Worm (Caenorhabditis elegans) whole organism, L4/young adult: ENCODE results near the gene C37H5.5.

Source experiments
- W03F9.2 ChIP-seq: fragments of 150-350 bp; optimal IDR thresholded peaks from 2 replicates; lab custom pipeline; 2014; ENCODE audit warnings: missing biosample characterization, missing genetic modification characterization
- dao-5 ChIP-seq: sonication (generic microtip); optimal IDR thresholded peaks from 2 replicates; lab custom pipeline; 2016; ENCODE audit warnings: missing genotype, missing genetic modification characterization, moderate library complexity, missing compliant biosample characterization

DNA sequence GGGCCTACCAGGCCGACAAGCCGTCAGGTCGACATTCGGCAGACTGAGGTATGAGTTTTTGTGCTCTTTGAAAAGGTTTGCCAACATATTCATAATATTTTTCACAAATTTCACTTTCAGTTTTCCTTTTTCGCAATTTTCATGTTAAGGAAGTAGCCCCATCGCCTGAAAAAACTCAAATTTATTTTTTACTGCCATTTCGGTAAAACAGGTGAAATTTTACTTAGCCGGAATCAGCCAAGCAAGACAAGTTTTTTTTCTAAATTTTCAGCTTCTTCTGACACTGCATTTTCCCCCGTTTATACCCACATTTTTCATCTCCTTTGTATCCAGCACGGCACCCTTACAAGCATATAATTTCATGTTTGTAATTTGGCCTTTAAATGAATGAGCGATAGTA lies 35.6 kb upstream of the C37H5.5 start, which contains the start of gene R02F11.11:
- TF ChIP-seq W03F9.2 (no peak), dao-5 (no peak)
